Worm (Caenorhabditis elegans): Measurements from ENCODE around the gene tomm-40.

tomm-40 gene

DNA sequence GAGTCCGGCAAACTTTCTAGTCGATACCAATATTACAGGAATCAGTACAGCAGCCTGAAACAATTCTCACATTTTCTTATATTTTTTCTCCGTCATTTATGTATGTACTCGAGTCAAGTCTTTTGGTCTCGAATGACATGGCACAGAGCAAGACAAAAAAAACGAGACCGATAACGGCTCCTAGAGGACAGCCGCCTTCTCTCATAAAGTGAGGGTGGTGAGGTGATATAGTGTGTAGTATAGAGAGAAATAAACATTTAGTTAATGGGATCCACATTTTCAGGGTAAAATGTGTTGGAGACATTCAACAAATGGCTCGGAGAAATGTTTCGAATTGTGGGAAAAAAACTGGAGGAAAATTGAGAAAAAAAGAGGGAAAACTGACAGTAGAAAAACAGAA lies 11.2 kb downstream of the tomm-40 start:
- TF ChIP-seq nhr-47 (tag; optimal IDR thresholded peaks at IDR 0.05) (peak; percentile 23), blmp-1 (tag; optimal IDR thresholded peaks at IDR 0.05) (no peak), lin-39 (tag; optimal IDR thresholded peaks at IDR 0.05) (peak; percentile 45), nhr-19 (GFP tag; conservative IDR thresholded peaks at IDR 0.05) (peak; percentile 54), fkh-4 (tag; optimal IDR thresholded peaks at IDR 0.05; ENCODE audit: borderline replicate concordance) (peak; percentile 62), nhr-28 (tag; optimal IDR thresholded peaks at IDR 0.05) (no peak), skn-1 (tag; optimal IDR thresholded peaks at IDR 0.05) (no peak), efl-1 (optimal IDR thresholded peaks at IDR 0.05) (peak; percentile 9 to 12), efl-1 (GFP tag; optimal IDR thresholded peaks at IDR 0.05 in 1 of 2) (peak in 1 of 2 experiments; percentile 54), lin-13 (GFP tag; optimal IDR thresholded peaks at IDR 0.05) (no peak), nhr-90 (tag; optimal IDR thresholded peaks at IDR 0.05; ENCODE audit: poor library complexity) (no peak), unc-62 (GFP tag; optimal IDR thresholded peaks at IDR 0.05) (no peak), lin-14 (GFP tag; optimal IDR thresholded peaks at IDR 0.05) (peak; percentile 94), rnt-1 (tag; optimal IDR thresholded peaks at IDR 0.05) (peak; percentile 71), mep-1 (tag; optimal IDR thresholded peaks at IDR 0.05) (peak; percentile 22), snu-23 (GFP tag; optimal IDR thresholded peaks at IDR 0.05) (peak; percentile 46), C04F5.9 (tag; optimal IDR thresholded peaks at IDR 0.05) (no peak), egl-13 (tag; optimal IDR thresholded peaks at IDR 0.05) (no peak), lsy-2 (tag; optimal IDR thresholded peaks at IDR 0.05) (peak; percentile 7 to 48), ceh-8 (GFP tag; optimal IDR thresholded peaks at IDR 0.05) (no peak), pqm-1 (tag; optimal IDR thresholded peaks at IDR 0.05) (no peak), swsn-7 (tag; optimal IDR thresholded peaks at IDR 0.05) (peak; percentile 21), unc-130 (tag; optimal IDR thresholded peaks at IDR 0.05) (peak; percentile 29), pax-3 (tag; optimal IDR thresholded peaks at IDR 0.05) (no peak), aly-2 (tag; optimal IDR thresholded peaks at IDR 0.05) (peak; percentile 53), ces-1 (GFP tag; optimal IDR thresholded peaks at IDR 0.05) (no peak), tlp-1 (tag; optimal IDR thresholded peaks at IDR 0.05) (no peak), dpl-1 (GFP tag; optimal IDR thresholded peaks at IDR 0.05) (peak in 1 of 3 experiments; percentile 1), lin-35 (GFP tag; optimal IDR thresholded peaks at IDR 0.05) (peak in 1 of 2 experiments; percentile 24), nhr-84 (tag; optimal IDR thresholded peaks at IDR 0.05) (no peak), C34B4.2 (tag; optimal IDR thresholded peaks at IDR 0.05) (no peak), unc-86 (tag; optimal IDR thresholded peaks at IDR 0.05) (no peak), nhr-237 (tag; optimal IDR thresholded peaks at IDR 0.05) (no peak), Y116A8C.19 (tag; optimal IDR thresholded peaks at IDR 0.05; ENCODE audit: borderline replicate concordance) (no peak), jun-1 (tag; optimal IDR thresholded peaks at IDR 0.05) (no peak), fkh-10 (GFP tag; optimal IDR thresholded peaks at IDR 0.05) (no peak), dsc-1 (tag; optimal IDR thresholded peaks at IDR 0.05) (peak; percentile 84), nhr-71 (tag; optimal IDR thresholded peaks at IDR 0.05) (peak; percentile 74), sptf-1 (tag; optimal IDR thresholded peaks at IDR 0.05) (no peak)

DNA sequence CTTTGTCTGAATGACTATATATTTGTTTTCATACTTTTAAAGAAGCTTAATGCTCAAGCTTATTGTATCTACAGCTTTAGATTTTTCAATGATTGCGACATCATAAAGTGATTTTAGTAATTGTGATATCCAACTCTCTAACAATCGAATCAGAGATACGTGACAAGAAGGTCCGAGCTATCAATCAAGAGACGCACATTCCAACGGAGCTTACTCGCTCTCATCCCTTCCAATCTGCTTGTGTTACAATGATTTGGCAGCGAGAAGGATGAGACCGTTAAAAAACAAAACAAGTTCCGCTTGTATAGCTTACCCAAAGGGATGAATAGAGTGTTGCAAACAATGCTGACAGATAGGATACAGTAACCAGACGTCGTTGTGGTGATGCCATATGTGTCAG lies 11.9 kb downstream of the tomm-40 start:
- TF ChIP-seq nhr-71 (tag; optimal IDR thresholded peaks at IDR 0.05) (peak; percentile 15), C16A3.4 (tag; optimal IDR thresholded peaks at IDR 0.05) (no peak), ama-1 (optimal IDR thresholded peaks at IDR 0.05) (peak; percentile 9), nhr-76 (tag; optimal IDR thresholded peaks at IDR 0.05) (no peak), xbp-1 (tag; optimal IDR thresholded peaks at IDR 0.05) (no peak), efl-1 (optimal IDR thresholded peaks at IDR 0.05) (no peak), efl-1 (GFP tag; optimal IDR thresholded peaks at IDR 0.05 in 1 of 2) (peak in 1 of 2 experiments; percentile 65), lin-14 (GFP tag; optimal IDR thresholded peaks at IDR 0.05) (peak; percentile 42), nhr-20 (tag; optimal IDR thresholded peaks at IDR 0.05) (no peak), nhr-28 (tag; optimal IDR thresholded peaks at IDR 0.05) (no peak), alr-1 (tag; optimal IDR thresholded peaks at IDR 0.05; ENCODE audit: borderline replicate concordance) (no peak), rnt-1 (tag; optimal IDR thresholded peaks at IDR 0.05) (peak; percentile 62), mab-9 (GFP tag; IDR thresholded peaks at IDR 0.05) (no peak), unc-130 (tag; optimal IDR thresholded peaks at IDR 0.05) (peak; percentile 42), lin-15B (tag; optimal IDR thresholded peaks at IDR 0.05) (no peak)

All from whole organism, L1 larva.